Worm (Caenorhabditis elegans) whole organism, L4/young adult: ENCODE data around the gene slo-1.
A peak's percentile ranks its signal among the peaks of the same experiment; 100 is the strongest.

ENCODE experiments used
- W03F9.2 ChIP-seq: fragments of 150-350 bp; optimal IDR thresholded peaks from 2 replicates; lab custom pipeline; 2014; ENCODE audit warnings: missing biosample characterization, missing genetic modification characterization
- dao-5 ChIP-seq: sonication (generic microtip); optimal IDR thresholded peaks from 2 replicates; lab custom pipeline; 2016; ENCODE audit warnings: missing genotype, missing genetic modification characterization, moderate library complexity, missing compliant biosample characterization
- him-1 ChIP-seq: sonication (generic microtip); optimal IDR thresholded peaks from 2 replicates; lab custom pipeline; 2016; ENCODE audit warnings: missing genotype, missing genetic modification reagents, missing genetic modification characterization, missing compliant biosample characterization

The slo-1 gene

DNA sequence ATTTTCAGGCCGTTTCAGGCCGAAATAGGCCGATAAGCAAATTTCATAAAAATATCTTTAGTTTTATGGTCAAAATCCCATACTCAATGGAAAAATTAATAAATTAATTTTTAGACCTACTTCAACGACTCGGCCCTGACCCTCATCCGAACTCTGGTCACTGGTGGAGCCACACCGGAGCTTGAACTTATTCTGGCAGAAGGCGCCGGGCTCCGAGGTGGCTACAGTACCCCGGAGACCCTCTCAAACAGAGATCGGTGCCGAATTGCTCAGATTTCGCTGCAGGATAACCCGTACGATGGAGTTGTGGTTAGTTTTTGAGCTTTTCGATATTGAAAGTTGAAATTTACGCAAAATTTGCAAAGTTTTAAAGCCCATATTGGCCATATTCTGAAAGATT, 14.7 kb downstream of the slo-1 start:
- no peak for TF ChIP-seq W03F9.2 (tag; lab: Kevin White, UChicago)
- no peak for TF ChIP-seq him-1 (tag; lab: Kevin White, UChicago)
- no peak for TF ChIP-seq dao-5

DNA sequence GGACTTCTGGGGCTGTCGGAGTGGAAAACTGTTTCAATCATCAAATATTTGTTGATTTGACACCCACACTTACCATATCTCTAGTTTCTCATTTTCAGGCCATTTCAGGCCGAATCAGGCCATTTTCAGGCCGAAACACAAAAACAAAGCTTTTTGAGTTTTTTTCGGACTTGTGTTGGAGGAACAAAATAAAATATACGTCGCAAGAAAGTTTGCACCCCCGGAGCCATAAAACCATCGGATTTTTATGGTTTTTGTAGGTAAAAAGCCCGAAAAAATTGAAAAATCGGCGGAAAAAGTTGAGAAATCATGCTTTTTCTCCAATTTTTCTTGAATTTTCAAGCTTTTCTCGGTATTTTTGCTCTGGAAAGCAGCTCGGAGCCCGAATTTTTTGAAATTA, 16.5 kb downstream of the slo-1 start, which contains the start of gene Y51A2D.1:
Y51A2D.1 (plus strand) TSS at position 301 of the 400 bp plus-strand sequence.
- TF ChIP-seq dao-5 (no peak), W03F9.2 (tag; lab: Kevin White, UChicago) (no peak), him-1 (tag; lab: Kevin White, UChicago) (no peak)

DNA sequence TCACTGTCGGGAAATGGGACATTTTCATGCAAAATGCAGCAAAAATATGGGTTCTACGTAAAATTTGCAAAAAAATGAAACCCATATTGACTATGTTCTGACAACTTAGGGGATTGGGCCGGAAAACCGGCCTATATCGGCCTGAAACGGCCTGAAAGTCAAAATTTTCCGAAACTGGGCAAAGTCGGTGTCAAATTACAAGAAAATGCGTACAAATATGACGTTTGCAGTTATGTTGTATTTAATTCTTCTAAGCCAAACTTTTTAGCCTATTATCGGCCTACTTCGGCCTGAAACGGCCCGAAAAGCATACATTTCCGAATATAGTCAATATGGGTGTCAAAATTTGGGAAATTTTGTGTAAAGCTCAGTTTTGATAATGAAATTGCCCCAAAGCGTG, 19.8 kb downstream of the slo-1 start:
- TF ChIP-seq W03F9.2 (tag; lab: Kevin White, UChicago) (no peak), dao-5 (no peak), him-1 (tag; lab: Kevin White, UChicago) (no peak)

DNA sequence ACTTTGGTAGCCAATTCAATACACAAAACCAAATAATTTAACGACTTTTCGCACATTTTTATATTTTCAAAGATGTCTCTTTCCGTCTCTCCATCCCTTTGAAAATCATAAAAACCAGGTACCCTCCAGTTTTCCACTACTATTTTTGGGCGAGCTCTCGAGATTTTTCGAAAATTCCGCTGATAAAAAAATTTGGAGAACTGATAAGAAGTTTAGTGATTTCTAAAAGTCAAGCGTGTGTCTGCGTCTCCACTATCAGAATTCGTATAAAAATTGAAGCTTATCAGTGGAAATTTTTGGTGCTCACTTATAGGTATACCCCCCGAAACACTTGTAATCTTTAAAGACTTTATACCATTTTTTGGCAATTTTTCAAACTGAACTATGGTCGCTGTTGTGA, 24.4 kb downstream of the slo-1 start, which contains the start of gene hmit-1.1:
hmit-1.1 (plus strand) TSS at position 294 of the 400 bp plus-strand sequence.
- TF ChIP-seq W03F9.2 (tag; lab: Kevin White, UChicago) = no peak
- no peak for TF ChIP-seq him-1 (tag; lab: Kevin White, UChicago)
- no peak for TF ChIP-seq dao-5

DNA sequence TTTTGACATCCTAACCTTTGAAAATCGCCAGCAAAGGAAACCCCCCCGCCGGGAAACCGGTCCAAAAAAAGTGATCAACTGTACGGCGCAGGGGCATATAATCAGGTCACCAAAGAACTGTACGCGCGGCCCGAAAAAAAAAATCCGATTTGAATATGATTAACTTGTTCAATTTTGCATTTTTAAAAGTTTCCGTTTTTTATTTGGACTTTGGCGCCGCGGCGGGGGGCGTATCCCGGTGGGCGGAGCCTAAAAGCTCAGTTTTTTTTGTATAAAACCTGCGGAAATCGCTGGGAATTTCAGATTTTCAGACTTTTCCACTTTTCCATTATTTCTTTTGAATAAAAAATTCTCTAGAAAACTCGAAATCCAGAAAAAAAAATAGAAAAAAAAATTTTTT, 32.4 kb downstream of the slo-1 start, which contains the start of gene hmit-1.2:
hmit-1.2 (plus strand) TSS at position 301 of the 400 bp plus-strand sequence.
- TF ChIP-seq him-1 (tag; lab: Kevin White, UChicago) (no peak), W03F9.2 (tag; lab: Kevin White, UChicago) (no peak), dao-5 (no peak)

DNA sequence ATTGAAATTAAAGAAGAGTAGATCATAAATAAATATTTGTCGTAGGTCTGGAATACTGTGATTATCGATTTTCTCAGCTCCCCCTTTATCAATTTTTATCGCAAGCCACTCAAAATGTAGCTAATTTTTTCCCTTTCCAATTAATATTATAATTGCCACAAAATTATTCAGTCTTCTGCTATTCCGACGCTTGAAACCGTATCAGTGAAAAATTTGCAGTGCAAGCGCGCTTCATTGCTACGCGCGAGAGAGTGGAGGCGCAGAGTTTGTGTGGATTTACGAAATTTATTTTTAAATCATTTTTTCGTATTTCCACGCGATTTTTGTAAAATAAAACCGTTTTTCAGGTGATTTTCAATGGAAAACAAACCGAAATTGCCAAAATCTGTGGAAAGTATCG, 41.5 kb downstream of the slo-1 start, which contains the start of gene ints-5:
ints-5 (plus strand) TSS at position 348 of the 400 bp plus-strand sequence.
- TF ChIP-seq him-1 (tag; lab: Kevin White, UChicago) (no peak), W03F9.2 (tag; lab: Kevin White, UChicago) (peak; percentile 40)

DNA sequence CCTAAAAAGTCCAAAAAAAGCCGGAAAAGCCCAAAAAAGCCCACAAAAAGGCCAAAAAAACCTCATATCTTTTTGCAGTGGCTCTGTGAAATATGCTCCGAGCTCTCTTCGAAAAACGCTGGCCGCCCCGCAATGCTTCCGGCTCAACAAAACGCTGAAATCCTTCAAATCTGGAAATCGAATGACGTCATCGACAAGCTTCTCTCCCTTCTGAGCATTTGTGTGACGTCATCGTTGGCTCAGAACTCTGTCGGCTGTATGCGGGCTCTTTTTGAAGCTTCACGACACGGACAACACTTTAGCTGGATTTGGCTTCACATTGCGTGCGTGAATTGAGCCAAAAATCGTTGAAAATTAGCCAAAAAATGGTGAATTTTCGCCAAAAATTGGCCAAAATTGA, 44.0 kb downstream of the slo-1 start:
- no peak for TF ChIP-seq him-1 (tag; lab: Kevin White, UChicago)
- TF ChIP-seq W03F9.2 (tag; lab: Kevin White, UChicago) = no peak
- TF ChIP-seq dao-5 = no peak

DNA sequence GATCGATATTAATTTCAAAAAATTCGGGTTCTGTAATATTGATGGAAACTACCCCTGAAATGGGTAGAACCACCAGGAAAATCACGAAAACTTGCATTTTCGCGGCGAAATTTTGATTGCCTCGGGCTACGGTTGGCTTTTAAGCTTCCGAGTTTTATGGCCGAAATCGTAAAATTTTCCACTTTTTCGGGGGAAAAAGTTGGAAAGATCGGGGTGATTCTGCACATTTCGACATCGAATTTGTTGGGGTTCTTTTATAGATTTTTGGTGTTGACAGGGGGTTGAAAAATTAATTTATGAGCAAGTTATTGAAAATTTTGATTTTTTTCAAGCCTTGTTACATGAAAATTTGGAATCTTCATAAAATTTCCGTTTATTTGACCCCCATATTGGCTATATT, 61.7 kb downstream of the slo-1 start, which contains the start of gene Y51A2D.8:
Y51A2D.8 (minus strand) TSS at position 101 of the 400 bp plus-strand sequence.
- TF ChIP-seq dao-5 (no peak), W03F9.2 (tag; lab: Kevin White, UChicago) (no peak), him-1 (tag; lab: Kevin White, UChicago) (no peak)

DNA sequence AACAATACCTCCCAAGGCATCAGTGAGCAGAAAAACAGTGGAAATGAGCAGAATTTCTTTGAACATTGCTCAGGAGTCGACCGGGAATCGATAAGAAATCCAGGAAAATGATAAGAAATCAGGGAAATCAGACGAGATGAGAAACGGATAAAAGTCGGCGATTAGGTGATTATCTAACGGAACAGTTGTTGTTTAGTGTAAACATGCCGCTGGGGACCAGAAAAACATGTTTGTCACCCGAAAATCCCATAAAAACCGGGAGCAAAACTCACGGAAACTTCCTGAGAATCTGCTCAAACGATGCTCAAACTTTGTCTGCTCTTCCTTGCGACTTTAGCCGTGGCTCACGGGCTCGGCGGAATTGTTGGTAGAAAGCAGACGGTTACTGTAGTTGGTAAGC, 64.4 kb downstream of the slo-1 start, which contains the start of the genes ttr-24 and ttr-25:
ttr-24 (minus strand) TSS at position 156 of the 400 bp plus-strand sequence.
ttr-25 (plus strand) TSS at position 227 of the 400 bp plus-strand sequence.
- TF ChIP-seq him-1 (tag; lab: Kevin White, UChicago) (no peak), W03F9.2 (tag; lab: Kevin White, UChicago) (no peak), dao-5 (no peak)
